Worm (Caenorhabditis elegans) whole organism, mixed stage, embryonic: ENCODE measurements around the gene Y45F3A.4.

ENCODE experiments used
- ceh-43 ChIP-seq: fragments of 200-800 bp; sonication (Bioruptor generic); optimal IDR thresholded peaks from 2 replicates; lab custom pipeline; 2018; ENCODE audit warnings: mild to moderate bottlenecking, missing genetic modification characterization, moderate library complexity, missing compliant biosample characterization
- elt-3 ChIP-seq: fragments of 150-350 bp; optimal IDR thresholded peaks from 2 replicates; lab custom pipeline; 2014; ENCODE audit warnings: missing biosample characterization, missing genetic modification characterization
- sptf-1 ChIP-seq: sonication (generic microtip); optimal IDR thresholded peaks from 2 replicates; lab custom pipeline; 2017; ENCODE audit warnings: mild to moderate bottlenecking, missing genetic modification characterization, moderate library complexity, missing compliant biosample characterization

ce11 chrIII:10552929-10553328, 22.3 kb downstream of the Y45F3A.4 start, which contains the start of gene T21C12.8:
- TF ChIP-seq sptf-1 (tag; lab: Kevin White, UChicago) (no peak), ceh-43 (no peak), elt-3 (tag; lab: Kevin White, UChicago) (no peak)
